Fruit fly (Drosophila melanogaster): Measurements from ENCODE around the gene Pomp.

Gene Pomp

dm6 chr2L:20799991-20800897 lies 12.8 kb downstream of the Pomp start (continued):
- 0 out of 2 replicates have a peak, but pooled peaks have one; percentile 18 for TF ChIP-seq peb (GFP tag; IDR thresholded peaks at IDR 0.05)
- peak; percentile 72 for TF ChIP-seq CG4404 (GFP tag; IDR thresholded peaks at IDR 0.05)
- peak; percentile 40 for TF ChIP-seq CG12236 (GFP tag; optimal IDR thresholded peaks at IDR 0.05)
- TF ChIP-seq CG1024 (GFP tag; IDR thresholded peaks at IDR 0.05), result no peak
- peak; percentile 63; the same call in 2 of the 3 replicates for TF ChIP-seq CG34422 (GFP tag; IDR thresholded peaks at IDR 0.05)
- TF ChIP-seq CrebB (tag; optimal IDR thresholded peaks at IDR 0.05), result peak; percentile 77
- no peak for TF ChIP-seq stwl (tag; optimal IDR thresholded peaks at IDR 0.05)
- TF ChIP-seq CG10267 (tag; optimal IDR thresholded peaks at IDR 0.05), result peak; percentile 60
- TF ChIP-seq disco-r (GFP tag; optimal IDR thresholded peaks at IDR 0.05), result peak; percentile 63
- TF ChIP-seq CG3995 (GFP tag; optimal IDR thresholded peaks at IDR 0.05), result peak; percentile 3
- TF ChIP-seq da (GFP tag; optimal IDR thresholded peaks at IDR 0.05), result peak; percentile 43
- peak; percentile 81 for TF ChIP-seq gem (tag; optimal IDR thresholded peaks at IDR 0.05)
- TF ChIP-seq CG2129 (GFP tag; IDR thresholded peaks at IDR 0.05; ENCODE audit: partially characterized antibody), result no peak
- peak; percentile 78 for TF ChIP-seq NfI (GFP tag; optimal IDR thresholded peaks at IDR 0.05)
- no peak for TF ChIP-seq twi (tag; optimal IDR thresholded peaks at IDR 0.05)
- peak; percentile 34 for TF ChIP-seq Nf-YB (GFP tag; optimal IDR thresholded peaks at IDR 0.05)
- TF ChIP-seq NC2α (GFP tag; optimal IDR thresholded peaks at IDR 0.05), result peak; percentile 36
- peak; percentile 45 for TF ChIP-seq Blimp-1 (GFP tag; optimal IDR thresholded peaks at IDR 0.05)
- peak; percentile 83 for TF ChIP-seq jumu (GFP tag; optimal IDR thresholded peaks at IDR 0.05)
- TF ChIP-seq nerfin-2 (GFP tag; IDR thresholded peaks at IDR 0.05; ENCODE audit: partially characterized antibody), result no peak
- TF ChIP-seq HmgZ (tag; optimal IDR thresholded peaks at IDR 0.05), result peak; percentile 81
- peak; percentile 93 for TF ChIP-seq Hand (GFP tag; optimal IDR thresholded peaks at IDR 0.05)
- TF ChIP-seq esg (GFP tag; conservative IDR thresholded peaks at IDR 0.05), result peak; percentile 73
- peak; percentile 58; the same call in 1 of the 2 replicates for TF ChIP-seq ssp (GFP tag; IDR thresholded peaks at IDR 0.05)
- TF ChIP-seq CG10431 (GFP tag; optimal IDR thresholded peaks at IDR 0.05), result no peak
- peak; percentile 37 for TF ChIP-seq CG8089 (GFP tag; optimal IDR thresholded peaks at IDR 0.05)
- TF ChIP-seq CG2120 (GFP tag; optimal IDR thresholded peaks at IDR 0.05), result peak; percentile 94
- peak; percentile 11 for TF ChIP-seq wek (GFP tag; optimal IDR thresholded peaks at IDR 0.05)
- peak; percentile 79 for TF ChIP-seq Antp (GFP tag; optimal IDR thresholded peaks at IDR 0.05)
- peak; percentile 51 for TF ChIP-seq onecut (GFP tag; IDR thresholded peaks at IDR 0.05)
- TF ChIP-seq sc (optimal IDR thresholded peaks at IDR 0.05), result no peak
- TF ChIP-seq sc (GFP tag; optimal IDR thresholded peaks at IDR 0.05), result no peak
- TF ChIP-seq unpg (GFP tag; optimal IDR thresholded peaks at IDR 0.05), result peak; percentile 77
- peak; percentile 93 for TF ChIP-seq sens (GFP tag)
- TF ChIP-seq cg (GFP tag; optimal IDR thresholded peaks at IDR 0.05), result peak; percentile 44
- TF ChIP-seq Lhr (GFP tag; optimal IDR thresholded peaks at IDR 0.05), result no peak
- peak; percentile 73 for TF ChIP-seq CG6854 (GFP tag; optimal IDR thresholded peaks at IDR 0.05)
- TF ChIP-seq CG4328 (GFP tag; optimal IDR thresholded peaks at IDR 0.05), result peak; percentile 41
- peak; percentile 84 for TF ChIP-seq zfh2 (GFP tag; optimal IDR thresholded peaks at IDR 0.05)
- TF ChIP-seq CG1792 (GFP tag; optimal IDR thresholded peaks at IDR 0.05), result peak; percentile 69
- peak; percentile 69 for TF ChIP-seq vfl (GFP tag; optimal IDR thresholded peaks at IDR 0.05)
- TF ChIP-seq CG14441 (GFP tag; IDR thresholded peaks at IDR 0.05), result peak; percentile 70
- TF ChIP-seq CG12071 (GFP tag; optimal IDR thresholded peaks at IDR 0.05), result peak; percentile 77
- TF ChIP-seq psq (GFP tag; optimal IDR thresholded peaks at IDR 0.05), result peak; percentile 73
- no peak for TF ChIP-seq hb (GFP tag; IDR thresholded peaks at IDR 0.05; ENCODE audit: partially characterized antibody)
- TF ChIP-seq CG3163 (GFP tag; optimal IDR thresholded peaks at IDR 0.05), result peak; percentile 34
- no peak for TF ChIP-seq TFAM (GFP tag; optimal IDR thresholded peaks at IDR 0.05)
- peak; percentile 78 for TF ChIP-seq CG13296 (GFP tag; optimal IDR thresholded peaks at IDR 0.05)
- no peak for TF ChIP-seq Lpt (GFP tag; optimal IDR thresholded peaks at IDR 0.05)
